Worm (Caenorhabditis elegans) whole organism, L4 larva: Measurements from ENCODE around the gene C49F5.6.
A peak's percentile ranks its signal among the peaks of the same experiment; 100 is the strongest.

Source experiments
- D1046.2 ChIP-seq: fragments of 200-800 bp; sonication (Bioruptor generic); IDR thresholded peaks from 2 replicates; pipeline ENCODE4 v1.3.6; 2022; ENCODE audit warnings: missing genetic modification characterization, missing compliant biosample characterization
- F37D6.2 ChIP-seq: sonication (generic microtip); optimal IDR thresholded peaks from 2 replicates; lab custom pipeline; 2016; ENCODE audit warnings: mild to moderate bottlenecking, missing genetic modification characterization, missing compliant biosample characterization
- Y48G9A.11 ChIP-seq: fragments of 200-800 bp; sonication (Bioruptor generic); IDR thresholded peaks from 2 replicates; pipeline ENCODE4 v1.3.6; 2022; ENCODE audit warnings: missing genetic modification reagents, missing genetic modification characterization, missing compliant biosample characterization
- Y5F2A.4 ChIP-seq: fragments of 200-800 bp; sonication (Bioruptor generic); optimal IDR thresholded peaks from 2 replicates; lab custom pipeline; 2018; ENCODE audit warnings: mild to moderate bottlenecking, missing genetic modification characterization, missing compliant biosample characterization
- aha-1 ChIP-seq: fragments of 150-350 bp; peaks from one replicate; lab custom pipeline; 2014; ENCODE audit warnings: missing biosample characterization, missing genetic modification characterization
- aly-2 ChIP-seq: sonication (generic microtip); optimal IDR thresholded peaks from 2 replicates; lab custom pipeline; 2018; ENCODE audit warnings: missing biosample characterization, missing genetic modification characterization
- ama-1 ChIP-seq: fragments of 150-350 bp; optimal IDR thresholded peaks from 2 replicates; lab custom pipeline; 2014; ENCODE audit warnings: inconsistent platforms, mixed read lengths
- ceh-62 ChIP-seq: sonication (generic microtip); optimal IDR thresholded peaks from 2 replicates; lab custom pipeline; 2017; ENCODE audit warnings: missing biosample characterization, missing genetic modification characterization
- ctbp-1 ChIP-seq: fragments of 200-800 bp; sonication (Bioruptor generic); IDR thresholded peaks from 2 replicates; pipeline ENCODE4 v1.3.6; 2022; ENCODE audit warnings: missing genetic modification reagents, missing genetic modification characterization, missing compliant biosample characterization
- daf-16 ChIP-seq, 3 experiments: sonication (generic microtip); optimal IDR thresholded peaks; 2 replicates each; lab custom pipeline; 2016 to 2017; ENCODE audit warnings: missing genetic modification characterization in 3 of 3, missing genetic modification reagents in 3 of 3, mild to moderate bottlenecking in 2 of 3, missing compliant biosample characterization in 2 of 3, missing biosample characterization in 1 of 3, moderate library complexity in 1 of 3
- daf-8 ChIP-seq: fragments of 200-800 bp; sonication (Bioruptor generic); IDR thresholded peaks from 2 replicates; pipeline ENCODE4 v1.3.6; 2022; ENCODE audit warnings: missing genetic modification characterization, missing compliant biosample characterization
- dmd-6 ChIP-seq: fragments of 200-800 bp; sonication (Bioruptor generic); IDR thresholded peaks from 2 replicates; pipeline ENCODE4 v1.3.6; 2022; ENCODE audit warnings: missing genetic modification reagents, missing genetic modification characterization, missing compliant biosample characterization
- dpl-1 ChIP-seq: fragments of 150-350 bp; optimal IDR thresholded peaks from 2 replicates; lab custom pipeline; 2014; ENCODE audit warnings: missing biosample characterization, missing genetic modification reagents, missing genetic modification characterization
- duxl-1 ChIP-seq: sonication (generic microtip); optimal IDR thresholded peaks from 2 replicates; lab custom pipeline; 2016; ENCODE audit warnings: mild to moderate bottlenecking, missing genetic modification characterization, moderate library complexity, missing compliant biosample characterization; ENCODE audit not compliant: poor library complexity
- dve-1 ChIP-seq: sonication (generic microtip); optimal IDR thresholded peaks from 2 replicates; lab custom pipeline; 2017; ENCODE audit warnings: antibody characterized with exemption, mild to moderate bottlenecking, missing genetic modification characterization, missing compliant biosample characterization; ENCODE audit not compliant: insufficient read depth
- egl-43 ChIP-seq: fragments of 200-800 bp; sonication (Bioruptor generic); IDR thresholded peaks from 2 replicates; pipeline ENCODE4 v1.3.6; 2022; ENCODE audit warnings: missing genetic modification reagents, missing genetic modification characterization, missing compliant biosample characterization
- fos-1 ChIP-seq: fragments of 150-350 bp; optimal IDR thresholded peaks from 2 replicates; lab custom pipeline; 2014; ENCODE audit warnings: missing biosample characterization, missing genetic modification characterization
- gei-8 ChIP-seq: fragments of 200-800 bp; sonication (Bioruptor generic); optimal IDR thresholded peaks from 2 replicates; lab custom pipeline; 2018; ENCODE audit warnings: mild to moderate bottlenecking, missing genetic modification characterization, missing compliant biosample characterization
- hif-1 ChIP-seq, 2 experiments: sonication (generic microtip); optimal IDR thresholded peaks; 2 replicates each; lab custom pipeline; 2016 to 2017; ENCODE audit warnings: missing compliant biosample characterization in 2 of 2, missing genetic modification characterization in 2 of 2, missing genetic modification reagents in 2 of 2, missing genotype in 2 of 2, mild to moderate bottlenecking in 1 of 2
- hlh-11 ChIP-seq: fragments of 200-800 bp; sonication (Bioruptor generic); optimal IDR thresholded peaks from 2 replicates; lab custom pipeline; 2018; ENCODE audit warnings: mild to moderate bottlenecking, missing genetic modification characterization, missing compliant biosample characterization
- lin-38 ChIP-seq: fragments of 200-800 bp; sonication (Bioruptor generic); IDR thresholded peaks from 2 replicates; pipeline ENCODE4 v1.3.6; 2022; ENCODE audit warnings: missing genetic modification reagents, missing genetic modification characterization, missing compliant biosample characterization
- lin-39 ChIP-seq: fragments of 150-350 bp; optimal IDR thresholded peaks from 2 replicates; lab custom pipeline; 2014; ENCODE audit warnings: missing biosample characterization, missing genetic modification reagents, missing genetic modification characterization
- lsy-2 ChIP-seq, 2 experiments: fragments of 150-350 bp in 1 of 2; sonication (generic microtip) in 1 of 2; optimal IDR thresholded peaks; 2 replicates each; lab custom pipeline; 2014 to 2017; ENCODE audit warnings: missing biosample characterization in 2 of 2, missing genetic modification characterization in 2 of 2
- mdt-29 ChIP-seq: fragments of 200-800 bp; sonication (Bioruptor generic); IDR thresholded peaks from 2 replicates; pipeline ENCODE4 v1.3.6; 2022; ENCODE audit warnings: missing genetic modification reagents, missing genetic modification characterization, missing compliant biosample characterization
- mxl-3 ChIP-seq: fragments of 200-800 bp; sonication (Bioruptor generic); optimal IDR thresholded peaks from 2 replicates; lab custom pipeline; 2018; ENCODE audit warnings: mild to moderate bottlenecking, missing genetic modification characterization, missing compliant biosample characterization
- nhr-102 ChIP-seq: sonication (generic microtip); optimal IDR thresholded peaks from 2 replicates; lab custom pipeline; 2016; ENCODE audit warnings: mild to moderate bottlenecking, missing genetic modification characterization, moderate library complexity, missing compliant biosample characterization
- nhr-25 ChIP-seq: sonication (generic microtip); optimal IDR thresholded peaks from 2 replicates; lab custom pipeline; 2017; ENCODE audit warnings: missing genetic modification characterization, mild to moderate bottlenecking, missing compliant biosample characterization, antibody characterized with exemption, moderate library complexity, borderline replicate concordance; ENCODE audit not compliant: insufficient read depth
- nhr-28 ChIP-seq: fragments of 150-350 bp; optimal IDR thresholded peaks from 2 replicates; lab custom pipeline; 2014; ENCODE audit warnings: missing biosample characterization, missing genetic modification characterization
- nhr-48 ChIP-seq: sonication (generic microtip); optimal IDR thresholded peaks from 2 replicates; lab custom pipeline; 2016; ENCODE audit warnings: mild to moderate bottlenecking, missing genetic modification characterization, missing compliant biosample characterization
- nhr-76 ChIP-seq: fragments of 150-350 bp; optimal IDR thresholded peaks from 2 replicates; lab custom pipeline; 2014; ENCODE audit warnings: missing biosample characterization, missing genetic modification characterization
- php-3 ChIP-seq: fragments of 200-800 bp; sonication (Bioruptor generic); IDR thresholded peaks from 2 replicates; pipeline ENCODE4 v1.3.6; 2022; ENCODE audit warnings: missing genetic modification reagents, missing genetic modification characterization, missing compliant biosample characterization
- pqm-1 ChIP-seq: sonication (generic microtip); optimal IDR thresholded peaks from 2 replicates; lab custom pipeline; 2017; ENCODE audit warnings: missing biosample characterization, missing genetic modification characterization
- rbr-2 ChIP-seq: sonication (generic microtip); optimal IDR thresholded peaks from 2 replicates; lab custom pipeline; 2016; ENCODE audit warnings: missing genotype, missing genetic modification characterization, missing compliant biosample characterization
- saeg-2 ChIP-seq: fragments of 200-800 bp; sonication (Bioruptor generic); IDR thresholded peaks from 2 replicates; pipeline ENCODE4 v1.3.6; 2022; ENCODE audit warnings: missing genetic modification reagents, missing genetic modification characterization, missing compliant biosample characterization
- sdz-12 ChIP-seq: fragments of 200-800 bp; sonication (Bioruptor generic); optimal IDR thresholded peaks from 2 replicates; lab custom pipeline; 2018; ENCODE audit warnings: mild to moderate bottlenecking, missing genetic modification characterization, missing compliant biosample characterization
- skn-1 ChIP-seq: fragments of 150-350 bp; optimal IDR thresholded peaks from 2 replicates; lab custom pipeline; 2014; ENCODE audit warnings: missing biosample characterization, missing genetic modification characterization
- snpc-1.2 ChIP-seq: fragments of 200-800 bp; sonication (Bioruptor generic); IDR thresholded peaks from 2 replicates; pipeline ENCODE4 v1.3.6; 2022; ENCODE audit warnings: missing genetic modification reagents, missing genetic modification characterization, missing compliant biosample characterization
- tra-1 ChIP-seq: fragments of 200-800 bp; sonication (Bioruptor generic); IDR thresholded peaks from 2 replicates; pipeline ENCODE4 v1.3.6; 2022; ENCODE audit warnings: missing genetic modification reagents, missing genetic modification characterization, missing compliant biosample characterization
- unc-130 ChIP-seq: sonication (generic microtip); optimal IDR thresholded peaks from 2 replicates; lab custom pipeline; 2016; ENCODE audit warnings: missing genetic modification reagents, missing genetic modification characterization, missing compliant biosample characterization
- unc-39 ChIP-seq: sonication (generic microtip); optimal IDR thresholded peaks from 2 replicates; lab custom pipeline; 2017; ENCODE audit warnings: missing biosample characterization, missing genetic modification characterization
- unc-62 ChIP-seq, 3 experiments: fragments of 150-350 bp in 1 of 3; sonication (generic microtip); optimal IDR thresholded peaks in 2 of 3; peaks in 1 of 3; 1 replicate in 1 of 3; 2 replicates in 2 of 3; lab custom pipeline; 2014 to 2017; ENCODE audit warnings: missing biosample characterization in 3 of 3, missing genetic modification characterization in 3 of 3, missing genetic modification reagents in 3 of 3, missing genotype in 1 of 3
- ztf-11 ChIP-seq: fragments of 150-350 bp; optimal IDR thresholded peaks from 2 replicates; lab custom pipeline; 2014; ENCODE audit warnings: missing biosample characterization, missing genetic modification characterization

Gene C49F5.6

ce11 chrX:11965663-11966304 lies 22.3 kb upstream of the C49F5.6 start, which contains the start of gene sams-1:
Gene sams-1 (plus strand): TSS chrX:11965962.
- no peak for TF ChIP-seq ctbp-1 (GFP tag; lab: Robert Waterston, UW)
- 0 out of 2 replicates have a peak, but pooled peaks have one; percentile 18 for TF ChIP-seq php-3 (GFP tag; lab: Robert Waterston, UW)
- no peak for TF ChIP-seq skn-1 (tag; lab: Kevin White, UChicago)
- no peak for TF ChIP-seq unc-39 (tag; lab: Kevin White, UChicago)
- TF ChIP-seq Y5F2A.4 (GFP tag; lab: Kevin White, UChicago), result no peak
- no peak for TF ChIP-seq fos-1 (tag; lab: Kevin White, UChicago)
- TF ChIP-seq dpl-1 (GFP tag; lab: Kevin White, UChicago), result no peak
- no peak for TF ChIP-seq duxl-1 (tag; lab: Kevin White, UChicago)
- peak; percentile 4 for TF ChIP-seq nhr-48 (tag; lab: Kevin White, UChicago)
- TF ChIP-seq lsy-2 (tag; optimal IDR thresholded peaks at IDR 0.05; lab: Kevin White, UChicago), result no peak
- peak; percentile 14 for TF ChIP-seq pqm-1 (tag; lab: Kevin White, UChicago)
- peak; percentile 56 for TF ChIP-seq dmd-6
- peak; percentile 54 for TF ChIP-seq dve-1
- TF ChIP-seq ztf-11, result no peak
- TF ChIP-seq lin-39 (tag; lab: Kevin White, UChicago), result no peak
- no peak for TF ChIP-seq nhr-102 (tag; lab: Kevin White, UChicago)
- TF ChIP-seq aha-1, result peak; percentile 58
- peak; percentile 55 for TF ChIP-seq hlh-11 (tag; lab: Kevin White, UChicago)
- TF ChIP-seq mxl-3 (GFP tag; lab: Kevin White, UChicago), result peak; percentile 58
- peak; percentile 60 for TF ChIP-seq nhr-28 (tag; lab: Kevin White, UChicago)
- TF ChIP-seq unc-62 (GFP tag; optimal IDR thresholded peaks at IDR 0.05 in 1 of 2; lab: Kevin White, UChicago), result no peak
- no peak for TF ChIP-seq unc-62 (tag; optimal IDR thresholded peaks at IDR 0.05; lab: Kevin White, UChicago)
- TF ChIP-seq D1046.2, result no peak
- TF ChIP-seq daf-8 (GFP tag; lab: Robert Waterston, UW), result no peak
- no peak for TF ChIP-seq F37D6.2 (tag; lab: Kevin White, UChicago)
- no peak for TF ChIP-seq Y48G9A.11 (GFP tag; lab: Robert Waterston, UW)
- no peak for TF ChIP-seq lin-38 (GFP tag; lab: Robert Waterston, UW)
- no peak for TF ChIP-seq egl-43 (GFP tag; lab: Robert Waterston, UW)
- TF ChIP-seq mdt-29 (GFP tag; lab: Robert Waterston, UW), result no peak
- no peak for TF ChIP-seq daf-16 (GFP tag; optimal IDR thresholded peaks at IDR 0.05; lab: Kevin White, UChicago)
- TF ChIP-seq daf-16 (tag; optimal IDR thresholded peaks at IDR 0.05; lab: Kevin White, UChicago), result no peak
- TF ChIP-seq ama-1 (lab: Kevin White, UChicago), result peak; percentile 85

- no peak for TF ChIP-seq rbr-2 (tag; lab: Kevin White, UChicago)
- TF ChIP-seq ama-1 (lab: Kevin White, UChicago), result peak; percentile 57
- TF ChIP-seq aha-1, result peak; percentile 96
Measured at ce11 chrX:11967034-11967433, 21.1 kb upstream of the C49F5.6 start.

- TF ChIP-seq gei-8 (GFP tag; lab: Kevin White, UChicago), result no peak
- no peak for TF ChIP-seq ceh-62
- TF ChIP-seq duxl-1 (tag; lab: Kevin White, UChicago), result peak; percentile 12
- TF ChIP-seq tra-1, result peak; percentile 61
- peak; percentile 46 for TF ChIP-seq aha-1
- TF ChIP-seq nhr-102 (tag; lab: Kevin White, UChicago), result peak; percentile 26
- TF ChIP-seq dmd-6, result peak; percentile 77
- no peak for TF ChIP-seq aly-2
- TF ChIP-seq hif-1 (tag; optimal IDR thresholded peaks at IDR 0.05; lab: Kevin White, UChicago), result peak in 1 of 2 experiments; percentile 65
- 0 out of 2 replicates have a peak, but pooled peaks have one; percentile 43 for TF ChIP-seq Y48G9A.11 (GFP tag; lab: Robert Waterston, UW)
- peak; percentile 81 for TF ChIP-seq nhr-28 (tag; lab: Kevin White, UChicago)
- TF ChIP-seq saeg-2 (GFP tag; lab: Robert Waterston, UW), result 0 out of 2 replicates have a peak, but pooled peaks have one; percentile 19
- peak; percentile 15 for TF ChIP-seq ama-1 (lab: Kevin White, UChicago)
- TF ChIP-seq php-3 (GFP tag; lab: Robert Waterston, UW), result peak; percentile 83
- TF ChIP-seq nhr-48 (tag; lab: Kevin White, UChicago), result peak; percentile 7
- peak; percentile 81 for TF ChIP-seq dve-1
- 0 out of 2 replicates have a peak, but pooled peaks have one; percentile 29 for TF ChIP-seq lin-38 (GFP tag; lab: Robert Waterston, UW)
- no peak for TF ChIP-seq nhr-76
- peak; percentile 56 for TF ChIP-seq hlh-11 (tag; lab: Kevin White, UChicago)
- TF ChIP-seq sdz-12 (GFP tag; lab: Kevin White, UChicago), result no peak
- TF ChIP-seq unc-130 (GFP tag; lab: Kevin White, UChicago), result no peak
- no peak for TF ChIP-seq snpc-1.2 (GFP tag; lab: Robert Waterston, UW)
- TF ChIP-seq nhr-25, result peak; percentile 6
Measured at ce11 chrX:11968024-11968598, 20.0 kb upstream of the C49F5.6 start.
